Worm (Caenorhabditis elegans): ENCODE measurements around the gene Y39A1A.21.

Y39A1A.21 gene

DNA sequence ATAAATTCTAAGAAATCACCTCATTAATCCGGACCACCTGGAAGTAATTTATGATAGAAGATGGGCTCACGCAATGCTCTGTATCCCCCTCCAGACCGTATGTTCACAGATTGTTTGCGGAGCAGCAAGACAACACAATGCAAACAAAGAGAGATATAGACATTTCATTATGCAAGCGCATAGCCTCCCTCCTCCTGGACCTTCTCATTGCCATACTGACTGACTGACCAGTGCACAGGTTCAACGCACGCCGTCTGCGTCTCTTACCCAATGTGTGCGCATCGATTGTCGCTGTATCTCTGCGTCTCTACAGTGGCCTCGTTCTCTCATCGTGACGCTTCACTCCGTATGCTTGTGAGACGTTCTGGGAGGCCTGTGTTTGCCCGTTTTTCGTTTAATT, 55.2 kb downstream of the Y39A1A.21 start:
- TF ChIP-seq flt-1 (GFP tag; IDR thresholded peaks at IDR 0.05) (peak; percentile 37; the same call in 1 of the 2 replicates), F13C5.2 (tag; optimal IDR thresholded peaks at IDR 0.05) (peak; percentile 41), hmg-4 (GFP tag; optimal IDR thresholded peaks at IDR 0.05) (peak; percentile 45), sea-1 (GFP tag; conservative IDR thresholded peaks at IDR 0.05) (no peak)

Measured in whole organism, early embryonic.